Fruit fly (Drosophila melanogaster): ENCODE data around the gene CG13622.

The CG13622 gene

dm6 chr3R:24563039-24563825 is 39.8 kb upstream of the CG13622 start:
- TF ChIP-seq vri (GFP tag; optimal IDR thresholded peaks at IDR 0.05) (no peak), CG7368 (GFP tag; optimal IDR thresholded peaks at IDR 0.05) (no peak), dsx (GFP tag; optimal IDR thresholded peaks at IDR 0.05; ENCODE audit: poor library complexity, severe bottlenecking) (no peak), CG3032 (tag; optimal IDR thresholded peaks at IDR 0.05) (no peak), CG6276 (GFP tag; optimal IDR thresholded peaks at IDR 0.05) (no peak), CG15336 (GFP tag; IDR thresholded peaks at IDR 0.05) (no peak), spab (GFP tag; optimal IDR thresholded peaks at IDR 0.05) (no peak), Gug (GFP tag; IDR thresholded peaks at IDR 0.05) (no peak), Eip75B (GFP tag; optimal IDR thresholded peaks at IDR 0.05) (no peak), ss (GFP tag; optimal IDR thresholded peaks at IDR 0.05) (no peak), Hr39 (GFP tag; optimal IDR thresholded peaks at IDR 0.05) (no peak), CG6792 (GFP tag; optimal IDR thresholded peaks at IDR 0.05) (no peak), CG32006 (GFP tag; optimal IDR thresholded peaks at IDR 0.05) (no peak), lz (GFP tag; optimal IDR thresholded peaks at IDR 0.05) (no peak), CG10631 (GFP tag; optimal IDR thresholded peaks at IDR 0.05) (no peak)

DNA sequence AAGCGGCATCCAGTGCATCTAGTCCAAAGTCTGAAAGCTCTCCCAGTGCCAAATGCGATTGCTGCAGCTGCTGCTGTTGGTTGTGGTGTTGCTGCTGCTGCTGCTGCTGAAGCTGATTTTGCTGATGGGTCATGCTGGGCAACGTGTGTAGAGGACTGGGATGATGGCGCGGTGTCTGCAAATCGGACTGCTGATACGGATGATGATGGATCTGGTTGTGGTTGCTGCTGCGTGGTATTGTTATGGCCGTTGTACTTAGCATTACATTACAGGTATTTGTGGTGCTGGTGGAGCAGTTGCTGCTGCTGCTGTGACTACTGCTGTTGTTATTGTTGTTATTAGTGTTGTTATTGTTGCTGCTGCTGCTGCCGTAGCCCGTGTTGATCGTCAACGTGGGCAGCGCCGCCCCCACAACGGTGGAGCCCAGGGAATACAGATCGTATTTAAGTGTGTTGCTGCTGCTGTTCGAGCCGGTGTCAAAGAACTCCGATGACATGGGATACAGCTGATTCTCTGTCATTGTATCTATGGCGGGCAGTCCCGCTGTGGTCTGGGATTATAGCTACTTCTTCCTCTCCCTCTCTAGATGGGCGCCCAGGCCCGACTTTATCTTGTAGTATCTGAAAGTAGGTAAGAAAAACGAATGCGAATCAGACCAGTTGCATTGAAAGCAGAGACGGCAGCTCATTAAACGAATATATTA is 39.0 kb upstream of the CG13622 start:
- TF ChIP-seq Eip78C (GFP tag) = peak; percentile 8
- TF ChIP-seq dsx (GFP tag; optimal IDR thresholded peaks at IDR 0.05; ENCODE audit: poor library complexity, severe bottlenecking) = peak; percentile 3
- peak; percentile 17 for TF ChIP-seq CG6808 (GFP tag; optimal IDR thresholded peaks at IDR 0.05)
- no peak for TF ChIP-seq OdsH (GFP tag; optimal IDR thresholded peaks at IDR 0.05)

DNA sequence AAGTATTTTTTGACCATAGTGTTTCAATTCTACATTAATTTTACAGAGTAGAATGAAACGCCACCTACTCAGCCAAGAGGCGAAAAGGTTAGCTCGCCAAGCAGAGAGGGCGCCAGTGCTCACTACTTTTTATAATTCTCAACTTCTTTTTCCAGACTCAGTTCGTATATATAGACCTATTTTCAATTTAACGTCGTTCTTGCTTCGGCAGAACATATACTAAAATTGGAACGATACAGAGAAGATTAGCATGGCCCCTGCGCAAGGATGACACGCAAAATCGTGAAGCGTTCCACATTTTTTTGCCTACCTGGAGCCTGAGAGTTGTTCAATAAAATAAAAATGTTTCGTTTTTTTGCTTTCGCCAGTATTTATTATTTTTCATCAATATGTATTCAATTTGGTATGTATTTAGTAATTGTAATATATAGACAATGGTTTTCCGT is 33.6 kb upstream of the CG13622 start:
- no peak for TF ChIP-seq CG8632 (GFP tag; optimal IDR thresholded peaks at IDR 0.05)
- no peak for TF ChIP-seq Gug (GFP tag; IDR thresholded peaks at IDR 0.05)
- no peak for TF ChIP-seq salr (GFP tag; optimal IDR thresholded peaks at IDR 0.05)
- peak; percentile 81 for TF ChIP-seq Eip78C (GFP tag)
- TF ChIP-seq Met (GFP tag; optimal IDR thresholded peaks at IDR 0.05) = peak; percentile 63
- TF ChIP-seq eg (GFP tag; IDR thresholded peaks at IDR 0.05) = no peak
- TF ChIP-seq CG8319 (GFP tag; optimal IDR thresholded peaks at IDR 0.05) = no peak
- TF ChIP-seq Smox (GFP tag; optimal IDR thresholded peaks at IDR 0.05) = no peak
- no peak for TF ChIP-seq CG4318 (GFP tag; optimal IDR thresholded peaks at IDR 0.05)
- peak; percentile 48 for TF ChIP-seq OdsH (GFP tag; optimal IDR thresholded peaks at IDR 0.05)
- no peak for TF ChIP-seq CG16779 (tag; optimal IDR thresholded peaks at IDR 0.05)
- peak; percentile 25 for TF ChIP-seq Hr4 (GFP tag; optimal IDR thresholded peaks at IDR 0.05)
- no peak for TF ChIP-seq fd59A (GFP tag; optimal IDR thresholded peaks at IDR 0.05)
- TF ChIP-seq CG6163 (GFP tag; IDR thresholded peaks at IDR 0.05) = no peak
- TF ChIP-seq vri (GFP tag; optimal IDR thresholded peaks at IDR 0.05) = peak; percentile 45
- TF ChIP-seq acj6 (GFP tag; optimal IDR thresholded peaks at IDR 0.05) = peak; percentile 44
- TF ChIP-seq achi (GFP tag; optimal IDR thresholded peaks at IDR 0.05) = no peak
- no peak for TF ChIP-seq Eip93F (GFP tag; optimal IDR thresholded peaks at IDR 0.05)
- no peak for TF ChIP-seq CG6808 (GFP tag; optimal IDR thresholded peaks at IDR 0.05)
- no peak for TF ChIP-seq CG3919 (GFP tag; optimal IDR thresholded peaks at IDR 0.05)
- no peak for TF ChIP-seq CG10631 (GFP tag; optimal IDR thresholded peaks at IDR 0.05)
- TF ChIP-seq svp (GFP tag) = peak; percentile 89
- TF ChIP-seq CG31627 (GFP tag; optimal IDR thresholded peaks at IDR 0.05) = peak; percentile 79
- no peak for TF ChIP-seq CG10669 (GFP tag; optimal IDR thresholded peaks at IDR 0.05)
- no peak for TF ChIP-seq CG7368 (GFP tag; optimal IDR thresholded peaks at IDR 0.05)
- TF ChIP-seq CG3032 (tag; optimal IDR thresholded peaks at IDR 0.05) = peak; percentile 1
- no peak for TF ChIP-seq Ets96B (tag; optimal IDR thresholded peaks at IDR 0.05)
- peak; percentile 52 for TF ChIP-seq CG9139 (GFP tag; optimal IDR thresholded peaks at IDR 0.05)
- TF ChIP-seq topi (GFP tag; optimal IDR thresholded peaks at IDR 0.05) = peak; percentile 72
- peak; percentile 13 for TF ChIP-seq Ets21C (GFP tag; optimal IDR thresholded peaks at IDR 0.05)
- no peak for TF ChIP-seq CG32006 (GFP tag; optimal IDR thresholded peaks at IDR 0.05)
- TF ChIP-seq CG8119 (GFP tag; IDR thresholded peaks at IDR 0.05) = no peak
- peak; percentile 19 for TF ChIP-seq CG6854 (GFP tag; optimal IDR thresholded peaks at IDR 0.05)
- peak; percentile 75 for TF ChIP-seq Hr39 (GFP tag; optimal IDR thresholded peaks at IDR 0.05)
- no peak for TF ChIP-seq CG15336 (GFP tag; IDR thresholded peaks at IDR 0.05)
- TF ChIP-seq Sox14 (GFP tag; optimal IDR thresholded peaks at IDR 0.05) = peak; percentile 51
- no peak for TF ChIP-seq fkh (GFP tag; optimal IDR thresholded peaks at IDR 0.05)
